Worm (Caenorhabditis elegans) whole organism, mixed stage, embryonic: Measurements from ENCODE around the gene B0035.21.

ENCODE experiments used
- elt-1 ChIP-seq: sonication (generic microtip); optimal IDR thresholded peaks from 2 replicates; lab custom pipeline; 2017; ENCODE audit warnings: missing genetic modification characterization, mild to moderate bottlenecking, missing compliant biosample characterization, antibody characterized with exemption, moderate library complexity, borderline replicate concordance; ENCODE audit not compliant: insufficient read depth
- nhr-237 ChIP-seq: fragments of 150-350 bp; optimal IDR thresholded peaks from 2 replicates; lab custom pipeline; 2014; ENCODE audit warnings: missing biosample characterization, missing genetic modification characterization
- pha-4 ChIP-seq: fragments of 150-350 bp; optimal IDR thresholded peaks from 2 replicates; lab custom pipeline; 2018; ENCODE audit warnings: missing biosample characterization, missing genetic modification reagents, missing genetic modification characterization
- unc-39 ChIP-seq: fragments of 150-350 bp; optimal IDR thresholded peaks from 2 replicates; lab custom pipeline; 2014; ENCODE audit warnings: missing biosample characterization, missing genetic modification characterization
- unc-62 ChIP-seq: fragments of 150-350 bp; optimal IDR thresholded peaks from 2 replicates; lab custom pipeline; 2014; ENCODE audit warnings: missing biosample characterization, missing genetic modification reagents, missing genetic modification characterization
- ztf-11 ChIP-seq: fragments of 150-350 bp; optimal IDR thresholded peaks from 2 replicates; lab custom pipeline; 2014; ENCODE audit warnings: missing biosample characterization, missing genetic modification characterization

DNA sequence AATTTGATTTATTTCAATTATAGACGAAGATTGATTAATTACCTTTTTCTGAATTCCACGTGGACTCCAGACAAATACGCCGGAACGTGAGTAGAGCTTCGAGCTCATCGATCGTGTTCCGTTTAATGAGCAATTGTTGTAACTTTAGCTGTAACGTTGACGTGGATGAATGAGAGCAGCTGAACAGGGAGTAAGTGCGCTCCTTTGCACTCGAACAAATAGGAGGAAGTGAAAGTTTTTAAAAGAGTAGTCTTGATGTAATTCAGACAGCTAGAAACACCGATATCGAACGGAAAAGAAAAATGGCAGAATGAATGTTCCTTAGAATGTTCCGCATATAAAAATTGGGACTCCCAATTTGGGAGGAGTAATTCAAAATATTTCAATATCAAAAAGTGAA, 44.6 kb downstream of the B0035.21 start, which contains the start of gene sec-31:
- TF ChIP-seq ztf-11 (no peak), unc-62 (GFP tag; lab: Kevin White, UChicago) (no peak), elt-1 (tag; lab: Kevin White, UChicago) (no peak), pha-4 (tag; lab: Kevin White, UChicago) (no peak), nhr-237 (tag; lab: Kevin White, UChicago) (no peak), unc-39 (tag; lab: Kevin White, UChicago) (no peak)
